Worm (Caenorhabditis elegans): ENCODE measurements around the gene R105.1.

Gene R105.1

DNA sequence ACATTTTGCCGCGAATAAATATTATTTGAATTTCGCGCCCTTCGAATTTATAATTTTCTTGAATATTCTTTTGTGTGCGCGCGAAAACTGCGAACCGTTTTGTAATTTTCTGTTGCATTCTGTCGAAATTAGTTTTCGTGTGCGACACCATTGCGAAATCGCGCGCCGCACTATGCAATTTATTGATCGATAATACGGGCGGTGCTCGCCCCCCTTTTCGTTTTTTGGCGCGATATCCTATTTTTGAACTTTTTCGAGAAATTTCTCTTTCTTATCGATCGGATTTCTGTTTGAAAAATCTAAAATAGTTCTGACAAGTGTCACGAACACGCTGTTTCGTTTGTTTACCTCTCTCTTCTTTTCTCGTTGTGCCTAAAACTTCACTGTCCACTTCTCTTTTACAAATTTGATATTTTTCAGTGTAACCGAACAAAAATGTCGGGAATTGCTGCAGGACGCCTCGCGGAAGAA lies 17.2 kb downstream of the R105.1 start, which contains the start of gene ubc-9 (continued):
- peak in 1 of 2 experiments; percentile 31 for TF ChIP-seq let-607 (tag; optimal IDR thresholded peaks at IDR 0.05)
- TF ChIP-seq somi-1 (GFP tag; optimal IDR thresholded peaks at IDR 0.05) = no peak
- peak; percentile 18 for TF ChIP-seq him-1 (tag; optimal IDR thresholded peaks at IDR 0.05)
- TF ChIP-seq ceh-91 (GFP tag; IDR thresholded peaks at IDR 0.05) = peak; percentile 83
- no peak for TF ChIP-seq sea-2 (GFP tag; IDR thresholded peaks at IDR 0.05)
- no peak for TF ChIP-seq unc-62 (GFP tag; optimal IDR thresholded peaks at IDR 0.05)
- TF ChIP-seq snpc-4 (GFP tag; optimal IDR thresholded peaks at IDR 0.05) = peak; percentile 25
- TF ChIP-seq snpc-4 (tag; optimal IDR thresholded peaks at IDR 0.05) = peak; percentile 49 to 78 (median 67)
- peak; percentile 30 for TF ChIP-seq hrde-1 (tag; optimal IDR thresholded peaks at IDR 0.05; ENCODE audit: borderline replicate concordance)
- no peak for TF ChIP-seq zim-3 (tag; optimal IDR thresholded peaks at IDR 0.05)
- no peak for TF ChIP-seq sdz-38 (tag; optimal IDR thresholded peaks at IDR 0.05)
- no peak for TF ChIP-seq ceh-58 (GFP tag; IDR thresholded peaks at IDR 0.05)
- TF ChIP-seq attf-3 (GFP tag; conservative IDR thresholded peaks at IDR 0.05) = no peak
- no peak for TF ChIP-seq B0035.1 (tag; optimal IDR thresholded peaks at IDR 0.05)
- no peak for TF ChIP-seq T07F8.4 (tag; optimal IDR thresholded peaks at IDR 0.05)
- TF ChIP-seq D2030.7 (GFP tag; IDR thresholded peaks at IDR 0.05) = peak; percentile 81
- no peak for TF ChIP-seq ceh-40 (GFP tag; IDR thresholded peaks at IDR 0.05)
- TF ChIP-seq F10E7.11 (tag; optimal IDR thresholded peaks at IDR 0.05) = no peak
- TF ChIP-seq Y79H2A.3 (GFP tag; conservative IDR thresholded peaks at IDR 0.05) = no peak
- 0 out of 2 replicates have a peak, but pooled peaks have one; percentile 28 for TF ChIP-seq C06A6.2 (GFP tag; conservative IDR thresholded peaks at IDR 0.05)
- TF ChIP-seq xnd-1 (tag; optimal IDR thresholded peaks at IDR 0.05) = peak; percentile 90
- TF ChIP-seq atf-7 (tag; optimal IDR thresholded peaks at IDR 0.05) = peak; percentile 4
- no peak for TF ChIP-seq tbx-9 (tag; optimal IDR thresholded peaks at IDR 0.05; ENCODE audit: borderline replicate concordance)
- TF ChIP-seq gei-17 (GFP tag; optimal IDR thresholded peaks at IDR 0.05) = no peak
- TF ChIP-seq snpc-3.4 (tag; optimal IDR thresholded peaks at IDR 0.05) = peak; percentile 79
- peak; percentile 46 for TF ChIP-seq nhr-80 (tag; optimal IDR thresholded peaks at IDR 0.05)
- no peak for TF ChIP-seq ztf-6 (GFP tag; IDR thresholded peaks at IDR 0.05)
- no peak for TF ChIP-seq akir-1 (GFP tag; optimal IDR thresholded peaks at IDR 0.05)
- TF ChIP-seq tlf-1 (GFP tag; optimal IDR thresholded peaks at IDR 0.05) = peak; percentile 93
- TF ChIP-seq mes-4 (tag; optimal IDR thresholded peaks at IDR 0.05) = no peak
- peak; percentile 81 for TF ChIP-seq B0336.3 (GFP tag; IDR thresholded peaks at IDR 0.05)
- no peak for TF ChIP-seq nfya-1 (tag; optimal IDR thresholded peaks at IDR 0.05; ENCODE audit: borderline replicate concordance, insufficient read depth)
- peak; percentile 92 for TF ChIP-seq cebp-1 (GFP tag; IDR thresholded peaks at IDR 0.05)
- peak; percentile 99 for TF ChIP-seq cebp-1 (tag; optimal IDR thresholded peaks at IDR 0.05)
- TF ChIP-seq T26A5.8 (tag; optimal IDR thresholded peaks at IDR 0.05) = no peak
- TF ChIP-seq ztf-28 (GFP tag; IDR thresholded peaks at IDR 0.05) = no peak
- TF ChIP-seq ZK185.1 (tag; optimal IDR thresholded peaks at IDR 0.05; ENCODE audit: poor library complexity, severe bottlenecking) = peak; percentile 57
- peak; percentile 57 for TF ChIP-seq lin-40 (tag; optimal IDR thresholded peaks at IDR 0.05)
- no peak for TF ChIP-seq zfh-2 (GFP tag; conservative IDR thresholded peaks at IDR 0.05)
- TF ChIP-seq rpc-1 (optimal IDR thresholded peaks at IDR 0.05) = peak; percentile 15
- TF ChIP-seq rpc-1 (tag; optimal IDR thresholded peaks at IDR 0.05) = no peak
- peak; percentile 82 for TF ChIP-seq lsl-1 (GFP tag; optimal IDR thresholded peaks at IDR 0.05)
- peak; percentile 54 for TF ChIP-seq K12H6.12 (tag; optimal IDR thresholded peaks at IDR 0.05)
- peak; percentile 17 for TF ChIP-seq ztf-26 (tag; optimal IDR thresholded peaks at IDR 0.05)
- no peak for TF ChIP-seq pha-4 (tag; optimal IDR thresholded peaks at IDR 0.05)
- no peak for TF ChIP-seq hlh-26 (GFP tag; conservative IDR thresholded peaks at IDR 0.05)
- no peak for TF ChIP-seq F37B4.10 (GFP tag; IDR thresholded peaks at IDR 0.05)
- no peak for TF ChIP-seq F57A8.1 (GFP tag; optimal IDR thresholded peaks at IDR 0.05)
- TF ChIP-seq nhr-120 (GFP tag; IDR thresholded peaks at IDR 0.05) = no peak
